Fruit fly (Drosophila melanogaster) whole organism, embryonic: ENCODE data around the gene ver.

Experiments used
- CG10147 ChIP-seq: fragments of 200-800 bp; sonication (Bioruptor generic); optimal IDR thresholded peaks from 2 replicates; lab custom pipeline; 2019; ENCODE audit warnings: missing biosample characterization, mild to moderate bottlenecking, missing genetic modification characterization, moderate library complexity
- CG11696 ChIP-seq: fragments of 200-800 bp; sonication (Bioruptor generic); IDR thresholded peaks from 2 replicates; pipeline ENCODE4 v1.3.6; 2022; ENCODE audit warnings: missing biosample characterization, missing genetic modification characterization
- CG12104 ChIP-seq: fragments of 200-800 bp; sonication (Bioruptor generic); optimal IDR thresholded peaks from 3 replicates; lab custom pipeline; 2016; ENCODE audit warnings: missing biosample characterization, missing genetic modification characterization
- CG13424 ChIP-seq: fragments of 200-800 bp; sonication (Bioruptor generic); optimal IDR thresholded peaks from 2 replicates; lab custom pipeline; 2019; ENCODE audit warnings: missing biosample characterization, mild to moderate bottlenecking, missing genetic modification characterization, moderate library complexity
- CG14710 ChIP-seq: fragments of 200-800 bp; sonication (Bioruptor generic); optimal IDR thresholded peaks from 3 replicates; lab custom pipeline; 2019; ENCODE audit warnings: missing biosample characterization, mild to moderate bottlenecking, missing genetic modification characterization, moderate library complexity
- CG1602 ChIP-seq: fragments of 200-800 bp; sonication (Bioruptor generic); optimal IDR thresholded peaks from 3 replicates; lab custom pipeline; 2016; ENCODE audit warnings: missing biosample characterization, missing genetic modification characterization
- CG17359 ChIP-seq: fragments of 200-800 bp; sonication (Bioruptor generic); optimal IDR thresholded peaks from 3 replicates; lab custom pipeline; 2018; ENCODE audit warnings: missing biosample characterization, mild to moderate bottlenecking, missing genetic modification characterization, moderate library complexity
- CG18262 ChIP-seq: fragments of 200-800 bp; optimal IDR thresholded peaks from 3 replicates; lab custom pipeline; 2019; ENCODE audit warnings: missing biosample characterization, mild to moderate bottlenecking, missing genetic modification characterization, moderate library complexity
- CG18599 ChIP-seq: fragments of 200-800 bp; sonication (Bioruptor generic); optimal IDR thresholded peaks from 3 replicates; lab custom pipeline; 2017; ENCODE audit warnings: missing biosample characterization, missing genetic modification characterization, mild to moderate bottlenecking, moderate library complexity, missing genetic modification reagents
- CG2116 ChIP-seq: fragments of 200-800 bp; sonication (Bioruptor generic); optimal IDR thresholded peaks from 3 replicates; lab custom pipeline; 2018; ENCODE audit warnings: missing biosample characterization, mild to moderate bottlenecking, missing genetic modification characterization
- CG2678 ChIP-seq: fragments of 200-800 bp; sonication (Bioruptor generic); optimal IDR thresholded peaks from 3 replicates; lab custom pipeline; 2019; ENCODE audit warnings: missing biosample characterization, mild to moderate bottlenecking, missing genetic modification characterization, moderate library complexity
- CG31365 ChIP-seq: fragments of 200-800 bp; sonication (Bioruptor generic); optimal IDR thresholded peaks from 2 replicates; lab custom pipeline; 2018; ENCODE audit warnings: missing biosample characterization, mild to moderate bottlenecking, missing genetic modification characterization
- CG33213 ChIP-seq: fragments of 200-800 bp; sonication (Bioruptor generic); optimal IDR thresholded peaks from 3 replicates; lab custom pipeline; 2016; ENCODE audit warnings: missing biosample characterization, missing genetic modification characterization
- CG3995 ChIP-seq: fragments of 200-800 bp; sonication (Bioruptor generic); optimal IDR thresholded peaks from 3 replicates; lab custom pipeline; 2016; ENCODE audit warnings: missing biosample characterization, missing genetic modification characterization
- CG42726 ChIP-seq: fragments of 200-800 bp; sonication (Bioruptor generic); IDR thresholded peaks from 2 replicates; pipeline ENCODE4 v1.3.6; 2022; ENCODE audit warnings: missing biosample characterization, missing genetic modification characterization; ENCODE audit not compliant: partially characterized antibody
- CG4404 ChIP-seq: fragments of 200-800 bp; sonication (Bioruptor generic); IDR thresholded peaks from 2 replicates; pipeline ENCODE4 v1.3.6; 2022; ENCODE audit warnings: missing biosample characterization, missing genetic modification characterization
- CG6765 ChIP-seq: fragments of 200-800 bp; sonication (Bioruptor generic); optimal IDR thresholded peaks from 3 replicates; lab custom pipeline; 2017; ENCODE audit warnings: missing biosample characterization, mild to moderate bottlenecking, missing genetic modification characterization
- CG8388 ChIP-seq: fragments of 200-800 bp; sonication (Bioruptor generic); optimal IDR thresholded peaks from 2 replicates; lab custom pipeline; 2019; ENCODE audit warnings: missing biosample characterization, mild to moderate bottlenecking, missing genetic modification characterization, moderate library complexity
- Dref ChIP-seq: fragments of 200-800 bp; sonication (Bioruptor generic); IDR thresholded peaks from 2 replicates; pipeline ENCODE4 v1.3.6; 2022; ENCODE audit warnings: missing biosample characterization, missing genetic modification characterization
- Eip74EF ChIP-seq, 2 experiments: fragments of 200-800 bp in 1 of 2; fragments of >200 bp in 1 of 2; sonication (Bioruptor generic) in 1 of 2; optimal IDR thresholded peaks; 2 replicates each; lab custom pipeline; 2017 to 2019; ENCODE audit warnings: missing biosample characterization in 2 of 2, missing genetic modification characterization in 2 of 2, mild to moderate bottlenecking in 1 of 2, moderate library complexity in 1 of 2
- HLHmδ ChIP-seq: fragments of 200-800 bp; sonication (Bioruptor generic); optimal IDR thresholded peaks from 2 replicates; lab custom pipeline; 2018; ENCODE audit warnings: missing biosample characterization, mild to moderate bottlenecking, missing genetic modification characterization, moderate library complexity
- Lhr ChIP-seq: fragments of 200-800 bp; sonication (Bioruptor generic); optimal IDR thresholded peaks from 3 replicates; lab custom pipeline; 2017; ENCODE audit warnings: mild to moderate bottlenecking, missing biosample characterization, missing genetic modification reagents, missing genetic modification characterization
- NC2α ChIP-seq: fragments of 200-800 bp; sonication (Bioruptor generic); optimal IDR thresholded peaks from 2 replicates; lab custom pipeline; 2016; ENCODE audit warnings: missing biosample characterization, missing genetic modification characterization
- Nf-YA ChIP-seq: fragments of 200-800 bp; sonication (Bioruptor generic); IDR thresholded peaks from 2 replicates; pipeline ENCODE4 v1.3.6; 2022; ENCODE audit warnings: missing biosample characterization, missing genetic modification characterization
- Nf-YB ChIP-seq: fragments of 200-800 bp; sonication (Bioruptor generic); optimal IDR thresholded peaks from 3 replicates; lab custom pipeline; 2019; ENCODE audit warnings: missing biosample characterization, mild to moderate bottlenecking, missing genetic modification characterization, moderate library complexity
- Ptx1 ChIP-seq: fragments of 200-800 bp; sonication (Bioruptor generic); IDR thresholded peaks from 2 replicates; pipeline ENCODE4 v1.3.6; 2022; ENCODE audit warnings: missing biosample characterization, missing genetic modification characterization
- Xrp1 ChIP-seq: fragments of 200-800 bp; sonication (Bioruptor generic); IDR thresholded peaks from 2 replicates; pipeline ENCODE4 v1.3.6; 2022; ENCODE audit warnings: missing biosample characterization, missing genetic modification characterization
- crol ChIP-seq: fragments of 200-800 bp; sonication (Bioruptor generic); IDR thresholded peaks from 2 replicates; pipeline ENCODE4 v1.3.6; 2022; ENCODE audit warnings: missing biosample characterization, missing genetic modification characterization
- dimm ChIP-seq: fragments of 200-800 bp; sonication (Bioruptor generic); IDR thresholded peaks from 2 replicates; pipeline ENCODE4 v1.3.6; 2022; ENCODE audit warnings: missing biosample characterization, missing genetic modification characterization
- dysf ChIP-seq: fragments of 200-800 bp; sonication (Bioruptor generic); IDR thresholded peaks from 3 replicates; pipeline ENCODE4 v1.3.6; 2022; ENCODE audit warnings: missing biosample characterization, missing genetic modification characterization
- ftz-f1 ChIP-seq: fragments of 200-800 bp; sonication (Bioruptor generic); optimal IDR thresholded peaks from 2 replicates; lab custom pipeline; 2016; ENCODE audit warnings: missing biosample characterization, missing genetic modification characterization
- ham ChIP-seq: fragments of 200-800 bp; sonication (Bioruptor generic); IDR thresholded peaks from 2 replicates; pipeline ENCODE4 v1.3.6; 2022; ENCODE audit warnings: missing biosample characterization, missing genetic modification characterization
- insv ChIP-seq, 2 experiments: fragments of 200-800 bp; sonication (Bioruptor generic); optimal IDR thresholded peaks; 3 replicates each; lab custom pipeline; 2016 to 2018; ENCODE audit warnings: missing biosample characterization in 2 of 2, missing genetic modification characterization in 2 of 2
- org-1 ChIP-seq: fragments of 200-800 bp; sonication (Bioruptor generic); optimal IDR thresholded peaks from 2 replicates; lab custom pipeline; 2017; ENCODE audit warnings: missing biosample characterization, missing genetic modification characterization
- schlank ChIP-seq: fragments of 200-800 bp; sonication (Bioruptor generic); optimal IDR thresholded peaks from 2 replicates; lab custom pipeline; 2018; ENCODE audit warnings: missing biosample characterization, mild to moderate bottlenecking, missing genetic modification characterization
- sqz ChIP-seq: fragments of 200-800 bp; sonication (Bioruptor generic); optimal IDR thresholded peaks from 3 replicates; lab custom pipeline; 2018; ENCODE audit warnings: missing biosample characterization, mild to moderate bottlenecking, missing genetic modification characterization
- sr ChIP-seq: fragments of 200-800 bp; sonication (Bioruptor generic); IDR thresholded peaks from 3 replicates; pipeline ENCODE4 v1.3.6; 2022; ENCODE audit warnings: missing biosample characterization, missing genetic modification characterization
- vvl ChIP-seq: fragments of 200-800 bp; sonication (Bioruptor generic); IDR thresholded peaks from 2 replicates; pipeline ENCODE4 v1.3.6; 2022; ENCODE audit warnings: missing biosample characterization, missing genetic modification characterization
- z ChIP-seq: fragments of 200-800 bp; sonication (Bioruptor generic); IDR thresholded peaks from 3 replicates; pipeline ENCODE4 v1.3.6; 2022; ENCODE audit warnings: missing biosample characterization, missing genetic modification characterization

Gene ver

DNA sequence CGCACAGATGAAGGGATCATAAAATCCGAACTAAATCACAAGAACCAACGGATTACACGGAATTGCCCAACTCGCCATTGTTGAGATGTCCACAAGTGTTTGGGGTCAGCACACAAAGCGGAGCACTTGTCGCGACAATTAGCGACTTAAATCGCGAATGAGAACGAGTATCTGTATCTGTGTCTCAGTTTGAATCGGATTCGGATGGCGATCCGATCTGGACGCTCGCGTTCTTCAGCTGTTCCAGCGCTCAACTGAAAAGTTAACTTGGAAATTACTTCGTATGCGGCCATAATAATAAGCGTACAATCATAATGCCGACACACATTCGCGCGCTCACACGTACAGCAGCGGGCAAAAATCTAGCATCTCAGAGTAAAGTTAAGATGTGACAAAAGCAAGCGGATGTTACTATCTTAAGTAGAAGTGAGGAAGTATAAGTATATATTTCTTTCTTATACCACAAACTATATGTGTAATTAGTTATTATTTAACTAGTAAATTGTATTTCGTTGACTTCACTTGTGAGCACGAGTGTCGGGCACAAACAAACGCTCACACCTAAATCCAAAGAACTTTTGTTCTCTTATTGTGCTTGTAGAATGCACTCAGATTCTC is 33.3 kb upstream of the ver start, which contains the start of gene CG10660 (continued):
- TF ChIP-seq CG31365 (tag; lab: Kevin White, UChicago) (peak; percentile 64), org-1 (GFP tag; lab: Kevin White, UChicago) (peak; percentile 85), NC2α (peak; percentile 22), CG11696 (GFP tag; lab: Robert Waterston, UW) (peak; percentile 98), Nf-YB (GFP tag; lab: Kevin White, UChicago) (peak; percentile 73), CG3995 (peak; percentile 31), CG2678 (tag; lab: Kevin White, UChicago) (peak; percentile 86), Dref (GFP tag; lab: Robert Waterston, UW) (no peak), crol (GFP tag; lab: Robert Waterston, UW) (no peak), Xrp1 (GFP tag; lab: Robert Waterston, UW) (peak; percentile 91), CG6765 (GFP tag; lab: Kevin White, UChicago) (peak; percentile 36), CG8388 (peak; percentile 91), z (GFP tag; lab: Robert Waterston, UW) (peak; percentile 73), CG42726 (no peak), dimm (peak; percentile 69), CG18262 (tag; lab: Kevin White, UChicago) (peak; percentile 88), CG17359 (peak; percentile 91), CG1602 (GFP tag; lab: Kevin White, UChicago) (peak; percentile 86), ham (GFP tag; lab: Robert Waterston, UW) (no peak)
- TF ChIP-seq, all 482 proteins: peak for 386

DNA sequence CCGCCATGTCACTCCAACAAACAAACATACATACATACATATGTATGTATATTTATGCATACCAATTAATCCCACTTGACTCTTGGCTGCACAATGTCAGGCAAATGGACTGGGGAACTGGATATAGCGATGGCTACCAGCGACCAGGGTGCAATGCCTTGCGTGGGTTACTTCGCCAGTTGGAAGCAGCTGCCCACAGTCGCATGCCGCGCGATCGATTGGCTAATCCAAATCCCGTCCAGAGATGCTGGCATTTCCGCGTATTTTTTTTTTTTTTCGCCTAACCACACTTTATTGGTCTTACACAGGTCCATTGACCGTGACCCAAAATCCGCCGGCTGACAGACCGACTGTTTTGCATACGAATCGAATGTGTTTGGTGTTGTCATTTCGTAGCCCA is 29.5 kb upstream of the ver start:
- TF ChIP-seq Nf-YA (no peak), dysf (GFP tag; lab: Robert Waterston, UW) (no peak), vvl (GFP tag; lab: Robert Waterston, UW) (peak; percentile 27; the same call in 1 of the 2 replicates), CG14710 (tag; lab: Kevin White, UChicago) (no peak), CG2116 (GFP tag; lab: Kevin White, UChicago) (no peak), sqz (GFP tag; lab: Kevin White, UChicago) (peak; percentile 28), Lhr (GFP tag; lab: Kevin White, UChicago) (no peak), CG12104 (GFP tag; lab: Kevin White, UChicago) (no peak), CG13424 (tag; lab: Kevin White, UChicago) (no peak), CG4404 (GFP tag; lab: Robert Waterston, UW) (no peak), ftz-f1 (GFP tag; lab: Kevin White, UChicago) (peak; percentile 32), schlank (tag; lab: Kevin White, UChicago) (no peak), insv (GFP tag; optimal IDR thresholded peaks at IDR 0.05; lab: Kevin White, UChicago) (no peak), sr (GFP tag; lab: Robert Waterston, UW) (peak; percentile 58; the same call in 1 of the 3 replicates), CG33213 (GFP tag; lab: Kevin White, UChicago) (no peak), Ptx1 (no peak), CG10147 (no peak), Eip74EF (GFP tag; optimal IDR thresholded peaks at IDR 0.05; lab: Kevin White, UChicago) (peak in 1 of 2 experiments; percentile 85), CG18599 (no peak), HLHmδ (no peak)
